Worm (Caenorhabditis elegans) whole organism, young adult: Measurements from ENCODE around the gene acs-14.

Experiments used
- Y95B8A.8 ChIP-seq: fragments of 200-800 bp; sonication (Bioruptor generic); IDR thresholded peaks from 2 replicates; pipeline ENCODE4 v1.3.6; 2022; ENCODE audit warnings: missing genetic modification reagents, missing genetic modification characterization, missing compliant biosample characterization
- akir-1 ChIP-seq: fragments of 200-800 bp; sonication (Bioruptor generic); optimal IDR thresholded peaks from 2 replicates; lab custom pipeline; 2018; ENCODE audit warnings: mild to moderate bottlenecking, missing genetic modification characterization, moderate library complexity, missing compliant biosample characterization
- bed-2 ChIP-seq: fragments of 200-800 bp; sonication (Bioruptor generic); IDR thresholded peaks from 2 replicates; pipeline ENCODE4 v1.3.6; 2022; ENCODE audit warnings: missing genetic modification reagents, missing genetic modification characterization, missing compliant biosample characterization
- dpl-1 ChIP-seq: fragments of 150-350 bp; optimal IDR thresholded peaks from 2 replicates; lab custom pipeline; 2014; ENCODE audit warnings: missing biosample characterization, missing genetic modification reagents, missing genetic modification characterization
- him-1 ChIP-seq: sonication (generic microtip); optimal IDR thresholded peaks from 2 replicates; lab custom pipeline; 2016; ENCODE audit warnings: missing genotype, missing genetic modification reagents, missing genetic modification characterization, missing compliant biosample characterization
- mel-28 ChIP-seq: sonication (generic microtip); optimal IDR thresholded peaks from 2 replicates; lab custom pipeline; 2016; ENCODE audit warnings: borderline replicate concordance, mild to moderate bottlenecking, missing genetic modification characterization, missing compliant biosample characterization
- nhr-80 ChIP-seq: sonication (generic microtip); optimal IDR thresholded peaks from 2 replicates; lab custom pipeline; 2016; ENCODE audit warnings: missing genetic modification characterization, missing compliant biosample characterization
- pha-4 ChIP-seq: fragments of 150-350 bp; sonication (generic microtip); optimal IDR thresholded peaks from 2 replicates; lab custom pipeline; 2014; ENCODE audit warnings: missing biosample characterization, missing genetic modification reagents, missing genetic modification characterization
- rcor-1 ChIP-seq: fragments of 200-800 bp; sonication (Bioruptor generic); IDR thresholded peaks from 2 replicates; pipeline ENCODE4 v1.3.6; 2022; ENCODE audit warnings: missing genetic modification reagents, missing genetic modification characterization, missing compliant biosample characterization
- rec-8 ChIP-seq, 2 experiments: sonication (generic microtip); optimal IDR thresholded peaks; 2 replicates each; lab custom pipeline; 2016; ENCODE audit warnings: mild to moderate bottlenecking in 2 of 2, missing genetic modification characterization in 2 of 2, missing genetic modification reagents in 2 of 2, missing genotype in 2 of 2, missing biosample characterization in 1 of 2, missing compliant biosample characterization in 1 of 2, moderate library complexity in 1 of 2
- rpc-1 ChIP-seq, 2 experiments: fragments of 150-350 bp in 1 of 2; sonication (generic microtip) in 1 of 2; optimal IDR thresholded peaks; 2 replicates each; lab custom pipeline; 2014 to 2018; ENCODE audit warnings: missing biosample characterization in 1 of 2, missing genetic modification characterization in 1 of 2, missing genetic modification reagents in 1 of 2, missing genotype in 1 of 2
- snpc-4 ChIP-seq, 5 experiments: fragments of 150-350 bp in 1 of 5; sonication (generic microtip) in 4 of 5; optimal IDR thresholded peaks; 2 replicates each; lab custom pipeline; 2014 to 2018; ENCODE audit warnings: missing genetic modification characterization in 5 of 5, missing biosample characterization in 3 of 5, antibody characterized with exemption in 2 of 5, mild to moderate bottlenecking in 2 of 5, missing compliant biosample characterization in 2 of 5, missing genotype in 2 of 5, moderate library complexity in 2 of 5, missing genetic modification reagents in 1 of 5
- unc-62 ChIP-seq: fragments of 150-350 bp; optimal IDR thresholded peaks from 2 replicates; lab custom pipeline; 2014; ENCODE audit warnings: missing biosample characterization, missing genetic modification reagents, missing genetic modification characterization

- TF ChIP-seq nhr-80 (no peak), Y95B8A.8 (GFP tag; lab: Robert Waterston, UW) (no peak), rcor-1 (no peak), akir-1 (GFP tag; lab: Kevin White, UChicago) (no peak), unc-62 (GFP tag; lab: Kevin White, UChicago) (no peak), rpc-1 (optimal IDR thresholded peaks at IDR 0.05; lab: Kevin White, UChicago) (no peak), rpc-1 (tag; optimal IDR thresholded peaks at IDR 0.05; lab: Kevin White, UChicago) (no peak), dpl-1 (no peak), pha-4 (tag; lab: Kevin White, UChicago) (no peak), bed-2 (GFP tag; lab: Robert Waterston, UW) (no peak), rec-8 (tag; optimal IDR thresholded peaks at IDR 0.05; lab: Kevin White, UChicago) (no peak), him-1 (tag; lab: Kevin White, UChicago) (no peak), mel-28 (tag; lab: Kevin White, UChicago) (no peak), snpc-4 (GFP tag; optimal IDR thresholded peaks at IDR 0.05; lab: Kevin White, UChicago) (no peak), snpc-4 (tag; optimal IDR thresholded peaks at IDR 0.05; lab: Kevin White, UChicago) (no peak)
Measured at ce11 chrV:9509597-9509996, 1.7 kb downstream of the acs-14 start.
